Worm (Caenorhabditis elegans) whole organism, L2 larva: ENCODE measurements around the gene xbp-1.

Experiments
- C34F6.9 ChIP-seq: fragments of 150-350 bp; optimal IDR thresholded peaks from 2 replicates; lab custom pipeline; 2014; ENCODE audit warnings: missing biosample characterization, missing genetic modification characterization
- R02D3.7 ChIP-seq: fragments of 150-350 bp; optimal IDR thresholded peaks from 2 replicates; lab custom pipeline; 2014; ENCODE audit warnings: missing biosample characterization, missing genetic modification characterization
- dmd-4 ChIP-seq: sonication (generic microtip); optimal IDR thresholded peaks from 2 replicates; lab custom pipeline; 2017; ENCODE audit warnings: missing biosample characterization, missing genetic modification characterization
- elt-3 ChIP-seq: sonication (generic microtip); optimal IDR thresholded peaks from 2 replicates; lab custom pipeline; 2017; ENCODE audit warnings: missing biosample characterization, missing genetic modification characterization
- lsy-2 ChIP-seq, 2 experiments: fragments of 150-350 bp in 1 of 2; sonication (generic microtip) in 1 of 2; optimal IDR thresholded peaks; 2 replicates each; lab custom pipeline; 2014 to 2017; ENCODE audit warnings: missing biosample characterization in 2 of 2, missing genetic modification characterization in 2 of 2
- mdl-1 ChIP-seq, 2 experiments: fragments of 150-350 bp in 1 of 2; sonication (generic microtip) in 1 of 2; optimal IDR thresholded peaks; 2 replicates each; lab custom pipeline; 2017; ENCODE audit warnings: missing biosample characterization in 2 of 2, missing genetic modification characterization in 2 of 2
- nhr-11 ChIP-seq: fragments of 150-350 bp; optimal IDR thresholded peaks from 2 replicates; lab custom pipeline; 2014; ENCODE audit warnings: missing biosample characterization, missing genetic modification characterization
- nhr-237 ChIP-seq: fragments of 150-350 bp; optimal IDR thresholded peaks from 2 replicates; lab custom pipeline; 2014; ENCODE audit warnings: missing biosample characterization, missing genetic modification characterization
- nhr-6 ChIP-seq: fragments of 150-350 bp; optimal IDR thresholded peaks from 2 replicates; lab custom pipeline; 2014; ENCODE audit warnings: missing biosample characterization, missing genetic modification characterization
- snpc-4 ChIP-seq: fragments of 150-350 bp; optimal IDR thresholded peaks from 2 replicates; lab custom pipeline; 2014; ENCODE audit warnings: missing biosample characterization, missing genetic modification characterization
- ztf-11 ChIP-seq: sonication (generic microtip); optimal IDR thresholded peaks from 2 replicates; lab custom pipeline; 2017; ENCODE audit warnings: missing biosample characterization, missing genetic modification characterization

DNA sequence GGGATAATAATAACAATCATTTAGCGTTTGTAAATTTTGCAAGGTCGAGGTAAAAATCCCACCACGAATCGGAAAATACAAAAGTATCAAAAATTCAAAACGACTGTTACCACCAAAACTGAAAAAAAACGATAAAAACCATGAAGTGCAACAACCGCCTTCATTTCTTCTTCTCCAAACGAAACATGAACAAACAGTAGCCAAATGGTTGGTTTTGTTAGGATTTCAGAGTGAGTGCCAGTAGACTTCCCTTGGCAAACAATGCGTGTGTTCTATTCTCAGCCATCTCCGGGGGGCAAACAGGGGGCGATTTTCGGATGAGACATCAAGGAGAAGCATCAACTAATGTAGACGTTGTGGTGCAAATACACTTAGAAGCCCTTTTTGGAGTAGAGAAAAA is 31.1 kb downstream of the xbp-1 start:
- no peak for TF ChIP-seq nhr-11 (tag; lab: Kevin White, UChicago)
- no peak for TF ChIP-seq mdl-1 (tag; optimal IDR thresholded peaks at IDR 0.05; lab: Kevin White, UChicago)
- no peak for TF ChIP-seq R02D3.7 (tag; lab: Kevin White, UChicago)
- no peak for TF ChIP-seq dmd-4
- no peak for TF ChIP-seq nhr-6 (tag; lab: Kevin White, UChicago)
- TF ChIP-seq C34F6.9 (tag; lab: Kevin White, UChicago) = no peak
- no peak for TF ChIP-seq snpc-4 (tag; lab: Kevin White, UChicago)
- no peak for TF ChIP-seq ztf-11 (tag; lab: Kevin White, UChicago)
- no peak for TF ChIP-seq lsy-2 (tag; optimal IDR thresholded peaks at IDR 0.05; lab: Kevin White, UChicago)
- no peak for TF ChIP-seq nhr-237 (tag; lab: Kevin White, UChicago)
- TF ChIP-seq elt-3 (tag; lab: Kevin White, UChicago) = no peak
